Worm (Caenorhabditis elegans) whole organism, mixed stage, embryonic: ENCODE data around the gene lsm-7.

Experiments used
- blmp-1 ChIP-seq: fragments of 150-350 bp; optimal IDR thresholded peaks from 2 replicates; lab custom pipeline; 2014; ENCODE audit warnings: missing biosample characterization, missing genetic modification characterization
- mab-5 ChIP-seq: fragments of 150-350 bp; optimal IDR thresholded peaks from 2 replicates; lab custom pipeline; 2014; ENCODE audit warnings: missing biosample characterization, missing genetic modification characterization
- snpc-4 ChIP-seq: fragments of 150-350 bp; optimal IDR thresholded peaks from 2 replicates; lab custom pipeline; 2014; ENCODE audit warnings: missing biosample characterization, missing genetic modification characterization
- unc-39 ChIP-seq: fragments of 150-350 bp; optimal IDR thresholded peaks from 2 replicates; lab custom pipeline; 2014; ENCODE audit warnings: missing biosample characterization, missing genetic modification characterization
- unc-62 ChIP-seq: fragments of 150-350 bp; optimal IDR thresholded peaks from 2 replicates; lab custom pipeline; 2014; ENCODE audit warnings: missing biosample characterization, missing genetic modification reagents, missing genetic modification characterization
- ztf-11 ChIP-seq: fragments of 150-350 bp; optimal IDR thresholded peaks from 2 replicates; lab custom pipeline; 2014; ENCODE audit warnings: missing biosample characterization, missing genetic modification characterization

- no peak for TF ChIP-seq unc-62 (GFP tag; lab: Kevin White, UChicago)
- no peak for TF ChIP-seq snpc-4 (tag; lab: Kevin White, UChicago)
- no peak for TF ChIP-seq blmp-1 (tag; lab: Kevin White, UChicago)
- no peak for TF ChIP-seq mab-5 (tag; lab: Kevin White, UChicago)
- no peak for TF ChIP-seq ztf-11 (tag; lab: Kevin White, UChicago)
- TF ChIP-seq unc-39 (tag; lab: Kevin White, UChicago) = no peak
Observed at ce11 chrIV:10913081-10913480, 20.2 kb upstream of the lsm-7 start, which contains the start of gene ZK593.2.
